Fruit fly (Drosophila melanogaster): Measurements from ENCODE around the gene Prp31.
A peak's percentile ranks its signal among the peaks of the same experiment; 100 is the strongest.

Gene Prp31

DNA sequence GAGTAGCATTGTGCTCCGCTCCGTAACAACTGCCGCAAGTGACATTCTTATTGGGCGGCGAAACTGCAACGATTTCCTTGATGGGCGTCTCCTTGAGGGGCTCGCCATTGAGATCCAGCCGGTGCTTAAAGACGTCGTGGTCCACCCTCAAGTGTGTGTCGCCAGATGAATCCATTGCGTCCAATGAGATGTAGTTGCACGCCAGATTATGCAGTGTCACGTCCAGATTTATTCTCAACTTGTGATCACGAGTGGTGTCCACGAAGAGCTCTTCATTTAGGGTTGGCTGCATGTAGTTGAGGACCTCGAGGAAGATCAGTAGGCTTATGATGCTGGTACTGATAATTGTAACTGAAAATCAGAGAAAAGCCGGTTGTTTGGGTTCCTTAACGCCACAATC, 4.1 kb downstream of the Prp31 start:
- TF ChIP-seq Clk (GFP tag; optimal IDR thresholded peaks at IDR 0.05) (no peak), cnc (optimal IDR thresholded peaks at IDR 0.05) (peak; percentile 60 to 79)

- TF ChIP-seq CG11617 (GFP tag; optimal IDR thresholded peaks at IDR 0.05) (no peak), cnc (optimal IDR thresholded peaks at IDR 0.05) (peak in 1 of 2 experiments; percentile 21), CG14711 (tag; optimal IDR thresholded peaks at IDR 0.05) (no peak), tj (GFP tag; optimal IDR thresholded peaks at IDR 0.05) (peak; percentile 74)
Observed at dm6 chr3L:15163414-15163813, 4.5 kb downstream of the Prp31 start, which contains the start of gene CG7011. TSS of gene CG7011 (minus strand) at chr3L:15163628.

dm6 chr3L:15169010-15169409, 10.1 kb downstream of the Prp31 start:
- TF ChIP-seq Crg-1 (GFP tag; optimal IDR thresholded peaks at IDR 0.05) (no peak), bab1 (GFP tag; optimal IDR thresholded peaks at IDR 0.05) (no peak), cic (GFP tag; optimal IDR thresholded peaks at IDR 0.05) (no peak), CG5204 (GFP tag; optimal IDR thresholded peaks at IDR 0.05) (no peak), CG1620 (GFP tag; optimal IDR thresholded peaks at IDR 0.05) (no peak), CG14711 (tag; optimal IDR thresholded peaks at IDR 0.05) (no peak), CG7101 (tag; optimal IDR thresholded peaks at IDR 0.05) (no peak), CG12768 (GFP tag; optimal IDR thresholded peaks at IDR 0.05) (no peak)

dm6 chr3L:15169795-15170194, 10.9 kb downstream of the Prp31 start:
- TF ChIP-seq cic (GFP tag; optimal IDR thresholded peaks at IDR 0.05) (no peak), CG7045 (GFP tag; optimal IDR thresholded peaks at IDR 0.05) (no peak), bab1 (GFP tag; optimal IDR thresholded peaks at IDR 0.05) (no peak), CG11617 (GFP tag; optimal IDR thresholded peaks at IDR 0.05) (no peak), CG33017 (tag; optimal IDR thresholded peaks at IDR 0.05) (no peak), CG12768 (GFP tag; optimal IDR thresholded peaks at IDR 0.05) (no peak), tj (GFP tag; optimal IDR thresholded peaks at IDR 0.05) (no peak), pad (GFP tag; optimal IDR thresholded peaks at IDR 0.05) (no peak), CG7101 (tag; optimal IDR thresholded peaks at IDR 0.05) (no peak), toe (GFP tag; optimal IDR thresholded peaks at IDR 0.05) (no peak), Mnt (GFP tag; optimal IDR thresholded peaks at IDR 0.05) (no peak), ovo (GFP tag; optimal IDR thresholded peaks at IDR 0.05) (no peak), Hr96 (GFP tag; optimal IDR thresholded peaks at IDR 0.05) (no peak), CG14711 (tag; optimal IDR thresholded peaks at IDR 0.05) (no peak), Crg-1 (GFP tag; optimal IDR thresholded peaks at IDR 0.05) (no peak), cnc (optimal IDR thresholded peaks at IDR 0.05) (no peak), CG5204 (GFP tag; optimal IDR thresholded peaks at IDR 0.05) (no peak)

dm6 chr3L:15171769-15172403, 13.0 kb downstream of the Prp31 start:
- TF ChIP-seq CG14711 (tag; optimal IDR thresholded peaks at IDR 0.05) (no peak), Mnt (GFP tag; optimal IDR thresholded peaks at IDR 0.05) (no peak), Hr96 (GFP tag; optimal IDR thresholded peaks at IDR 0.05) (no peak), CG11617 (GFP tag; optimal IDR thresholded peaks at IDR 0.05) (no peak), pad (GFP tag; optimal IDR thresholded peaks at IDR 0.05) (no peak)

- TF ChIP-seq bab1 (GFP tag; optimal IDR thresholded peaks at IDR 0.05) (no peak), tj (GFP tag; optimal IDR thresholded peaks at IDR 0.05) (peak; percentile 61)
Observed at dm6 chr3L:15172404-15173055, 13.6 kb downstream of the Prp31 start.

DNA sequence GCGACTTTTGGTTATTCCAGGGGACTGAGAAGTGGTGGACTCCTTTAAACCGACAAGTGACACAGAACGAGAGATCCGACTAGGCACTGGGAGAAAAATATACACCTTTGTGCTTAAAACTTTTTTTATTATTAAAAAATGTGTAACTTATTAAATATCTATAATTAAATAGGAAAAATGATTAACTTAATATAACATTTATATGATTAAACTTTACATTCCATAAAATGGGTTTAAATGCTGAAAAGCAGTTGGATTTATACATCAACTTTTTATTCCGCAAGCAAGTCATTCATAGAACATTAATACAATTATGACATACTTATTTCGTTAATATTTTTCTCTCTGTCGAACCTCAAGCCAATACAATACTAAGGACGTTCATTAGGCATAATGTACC, 15.2 kb downstream of the Prp31 start:
- no peak for TF ChIP-seq CG7045 (GFP tag; optimal IDR thresholded peaks at IDR 0.05)
- no peak for TF ChIP-seq CG14711 (tag; optimal IDR thresholded peaks at IDR 0.05)
- TF ChIP-seq cic (GFP tag; optimal IDR thresholded peaks at IDR 0.05), result no peak
- TF ChIP-seq Hr96 (GFP tag; optimal IDR thresholded peaks at IDR 0.05), result no peak
- TF ChIP-seq tj (GFP tag; optimal IDR thresholded peaks at IDR 0.05), result no peak
- no peak for TF ChIP-seq toe (GFP tag; optimal IDR thresholded peaks at IDR 0.05)
- TF ChIP-seq pad (GFP tag; optimal IDR thresholded peaks at IDR 0.05), result no peak
- TF ChIP-seq CG12768 (GFP tag; optimal IDR thresholded peaks at IDR 0.05), result no peak
- TF ChIP-seq CG1620 (GFP tag; optimal IDR thresholded peaks at IDR 0.05), result no peak

- TF ChIP-seq Crg-1 (GFP tag; optimal IDR thresholded peaks at IDR 0.05) (no peak), CG1620 (GFP tag; optimal IDR thresholded peaks at IDR 0.05) (no peak), Hr96 (GFP tag; optimal IDR thresholded peaks at IDR 0.05) (no peak), CG11617 (GFP tag; optimal IDR thresholded peaks at IDR 0.05) (no peak), Mnt (GFP tag; optimal IDR thresholded peaks at IDR 0.05) (no peak), ovo (GFP tag; optimal IDR thresholded peaks at IDR 0.05) (no peak), cnc (optimal IDR thresholded peaks at IDR 0.05) (no peak), cic (GFP tag; optimal IDR thresholded peaks at IDR 0.05) (no peak), kay (GFP tag; ENCODE audit: borderline replicate concordance) (no peak), CG7045 (GFP tag; optimal IDR thresholded peaks at IDR 0.05) (no peak), Clk (GFP tag; optimal IDR thresholded peaks at IDR 0.05) (no peak)
Observed at dm6 chr3L:15174823-15175222, 15.9 kb downstream of the Prp31 start.
